Worm (Caenorhabditis elegans): Measurements from ENCODE around the gene clec-184.
A peak's percentile ranks its signal among the peaks of the same experiment; 100 is the strongest.

The clec-184 gene

DNA sequence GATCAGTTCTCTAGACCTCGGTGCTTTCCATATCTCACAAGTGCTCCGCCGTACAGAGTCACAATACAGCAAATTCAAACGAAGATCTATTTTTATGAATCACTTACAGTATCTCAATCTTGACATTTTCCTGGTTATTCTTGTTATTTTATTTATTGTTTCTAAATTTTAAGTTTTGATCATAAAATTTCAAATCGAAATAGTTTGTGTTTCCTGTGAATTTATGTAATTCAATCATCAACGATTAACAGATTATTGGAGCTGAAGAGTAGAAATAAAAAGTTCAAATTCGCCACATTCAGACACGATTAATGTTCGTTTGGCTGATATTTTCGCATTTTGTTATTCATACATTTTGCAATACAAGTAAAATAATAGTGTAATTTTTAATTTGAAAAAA lies at the start of gene clec-184:
clec-184 (plus strand) TSS at position 301 of the 400 bp plus-strand sequence.
- TF ChIP-seq elt-4 (tag; optimal IDR thresholded peaks at IDR 0.05) (no peak), pros-1 (tag; optimal IDR thresholded peaks at IDR 0.05) (no peak)

DNA sequence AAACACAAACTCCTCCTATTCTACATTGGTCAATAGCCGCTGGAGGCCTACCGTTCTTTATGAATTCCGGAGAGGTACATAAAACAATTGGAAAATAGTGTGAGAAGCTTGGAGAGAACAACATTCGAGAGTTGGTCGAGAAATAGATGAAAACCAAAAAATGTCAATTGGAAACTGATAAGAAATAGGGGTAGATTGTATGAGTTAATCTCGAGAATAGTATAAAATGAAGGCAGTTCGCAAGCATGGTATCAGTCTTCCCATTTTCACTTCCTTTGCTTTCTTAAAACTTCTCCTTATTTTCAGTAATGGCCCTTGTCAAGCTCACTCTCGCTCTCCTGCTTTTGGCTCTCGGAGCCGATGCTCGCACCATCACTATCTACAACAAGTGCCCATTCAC lies 49.6 kb upstream of the clec-184 start, which contains the start of gene thn-2:
thn-2 (plus strand) TSS at position 307 of the 400 bp plus-strand sequence.
- TF ChIP-seq C08G9.2 (tag; optimal IDR thresholded peaks at IDR 0.05), result no peak

DNA sequence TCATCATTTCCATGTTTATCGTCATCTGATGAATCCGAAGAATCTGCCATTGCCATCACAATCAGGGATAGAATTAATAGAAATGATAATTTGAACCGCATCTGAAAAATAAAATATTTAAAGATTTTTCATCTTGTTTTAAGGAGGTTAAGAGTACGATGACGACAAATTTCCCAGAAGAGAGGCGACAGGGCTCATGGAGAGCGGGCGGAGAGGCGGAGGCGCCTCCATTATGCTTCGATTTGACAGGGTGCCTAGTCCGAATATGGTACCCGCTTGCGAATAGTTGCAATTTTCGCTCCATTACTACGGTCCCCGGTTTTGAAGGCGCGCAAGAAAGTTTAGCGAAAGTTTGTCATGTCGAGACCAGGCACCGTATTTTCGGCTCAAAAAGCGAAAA lies 47.4 kb upstream of the clec-184 start, which contains the start of gene F28D1.6:
F28D1.6 (minus strand) TSS at position 101 of the 400 bp plus-strand sequence.
- no peak for TF ChIP-seq unc-42 (tag; optimal IDR thresholded peaks at IDR 0.05)
- TF ChIP-seq ceh-45 (GFP tag; IDR thresholded peaks at IDR 0.05), result no peak
- no peak for TF ChIP-seq unc-86 (tag; optimal IDR thresholded peaks at IDR 0.05)
- TF ChIP-seq ceh-19 (GFP tag; optimal IDR thresholded peaks at IDR 0.05), result no peak
- TF ChIP-seq nhr-232 (tag; optimal IDR thresholded peaks at IDR 0.05), result no peak
- no peak for TF ChIP-seq hlh-13 (GFP tag; optimal IDR thresholded peaks at IDR 0.05)
- no peak for TF ChIP-seq mec-3 (tag; optimal IDR thresholded peaks at IDR 0.05; ENCODE audit: borderline replicate concordance)
- TF ChIP-seq tbx-2 (tag; optimal IDR thresholded peaks at IDR 0.05), result no peak
- no peak for TF ChIP-seq ama-1 (optimal IDR thresholded peaks at IDR 0.05)
- no peak for TF ChIP-seq hlh-8 (tag; optimal IDR thresholded peaks at IDR 0.05)
- TF ChIP-seq dve-1 (tag; optimal IDR thresholded peaks at IDR 0.05), result no peak
- TF ChIP-seq dmd-4 (tag; optimal IDR thresholded peaks at IDR 0.05; ENCODE audit: borderline replicate concordance), result no peak
- no peak for TF ChIP-seq ref-2 (tag; optimal IDR thresholded peaks at IDR 0.05)
- no peak for TF ChIP-seq K09A11.1 (tag; optimal IDR thresholded peaks at IDR 0.05; ENCODE audit: insufficient read depth)
- no peak for TF ChIP-seq pax-1 (tag; optimal IDR thresholded peaks at IDR 0.05)
- no peak for TF ChIP-seq eyg-1 (tag; optimal IDR thresholded peaks at IDR 0.05)
- TF ChIP-seq ceh-9 (tag; optimal IDR thresholded peaks at IDR 0.05), result no peak

DNA sequence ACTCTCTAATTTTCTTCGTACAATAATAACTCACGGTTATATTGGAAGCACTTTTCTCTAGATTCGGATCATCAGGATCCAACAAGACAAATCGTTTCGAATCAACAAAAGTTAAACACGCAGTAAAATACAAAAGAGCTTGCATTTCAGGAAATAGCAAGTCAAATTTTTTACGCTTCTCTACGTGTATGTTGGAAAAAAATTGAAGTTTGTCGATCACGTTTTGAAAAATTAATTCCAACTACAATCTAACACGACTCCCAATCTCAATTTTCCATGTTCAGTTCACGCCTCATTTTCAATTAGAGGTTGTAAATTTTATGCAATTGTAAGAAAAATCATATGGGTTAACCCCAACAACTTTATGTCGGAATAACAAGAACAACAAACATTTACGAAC lies 42.5 kb upstream of the clec-184 start, which contains the start of gene spe-45:
spe-45 (minus strand) TSS at position 145 of the 400 bp plus-strand sequence.
- TF ChIP-seq sdc-2 (tag; optimal IDR thresholded peaks at IDR 0.05) (no peak), T23F11.4 (GFP tag; optimal IDR thresholded peaks at IDR 0.05) (no peak), ceh-30 (tag; optimal IDR thresholded peaks at IDR 0.05) (no peak), ceh-14 (tag; optimal IDR thresholded peaks at IDR 0.05) (no peak), eyg-1 (tag; optimal IDR thresholded peaks at IDR 0.05) (no peak), pqm-1 (tag; optimal IDR thresholded peaks at IDR 0.05) (no peak), fax-1 (tag; optimal IDR thresholded peaks at IDR 0.05) (no peak), ceh-24 (tag; optimal IDR thresholded peaks at IDR 0.05) (no peak), pat-9 (tag; optimal IDR thresholded peaks at IDR 0.05) (no peak)

DNA sequence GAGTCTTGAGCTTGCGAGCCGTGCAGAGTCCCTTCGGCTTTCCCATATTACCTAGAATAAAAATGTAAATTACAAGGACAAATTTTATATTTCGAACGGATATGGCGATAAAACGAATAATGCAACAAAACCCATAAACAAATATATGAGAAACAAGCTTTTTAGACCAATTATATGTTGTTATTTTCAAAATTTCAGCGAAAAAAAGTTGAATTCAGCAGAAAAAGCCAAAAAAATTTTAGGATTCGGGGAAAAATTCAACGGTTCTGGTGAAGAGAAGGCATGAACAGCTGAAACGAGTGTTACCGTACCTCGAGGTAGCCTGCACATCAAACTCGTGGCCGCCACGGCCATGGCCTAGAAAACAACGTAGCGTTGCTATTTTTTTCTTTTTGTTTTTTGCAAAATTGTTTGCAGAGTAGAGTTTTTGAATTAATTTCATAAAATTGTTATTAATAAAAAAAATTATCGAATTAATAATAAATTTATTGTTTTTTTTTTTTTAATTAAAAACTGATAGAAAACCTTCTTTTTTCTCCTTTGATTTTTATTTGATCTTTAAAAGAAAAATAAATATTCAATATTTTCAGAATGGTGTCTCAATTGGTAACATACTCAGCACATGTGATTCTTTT lies 41.3 kb upstream of the clec-184 start, which contains the start of the genes rps-23 and dpm-3:
rps-23 (minus strand) TSS at position 51 of the 635 bp plus-strand sequence.
dpm-3 (plus strand) TSS at position 585 of the 635 bp plus-strand sequence.
- TF ChIP-seq K02D7.2 (tag; optimal IDR thresholded peaks at IDR 0.05), result no peak
- TF ChIP-seq elt-2 (tag; optimal IDR thresholded peaks at IDR 0.05), result peak; percentile 70
- 0 out of 2 replicates have a peak, but pooled peaks have one; percentile 22 for TF ChIP-seq unc-3 (GFP tag; conservative IDR thresholded peaks at IDR 0.05)
- no peak for TF ChIP-seq unc-3 (tag; optimal IDR thresholded peaks at IDR 0.05)
- TF ChIP-seq pqm-1 (tag; optimal IDR thresholded peaks at IDR 0.05), result peak; percentile 49
- TF ChIP-seq nfya-1 (tag; optimal IDR thresholded peaks at IDR 0.05), result peak; percentile 90
- TF ChIP-seq nhr-11 (tag; optimal IDR thresholded peaks at IDR 0.05), result no peak
- peak; percentile 65 for TF ChIP-seq pha-2 (tag; optimal IDR thresholded peaks at IDR 0.05)
- TF ChIP-seq nhr-232 (tag; optimal IDR thresholded peaks at IDR 0.05), result no peak
- no peak for TF ChIP-seq ceh-6 (GFP tag; optimal IDR thresholded peaks at IDR 0.05)
- peak; percentile 64 for TF ChIP-seq tbx-7 (tag; optimal IDR thresholded peaks at IDR 0.05)
- peak; percentile 20 for TF ChIP-seq hlh-6 (tag; optimal IDR thresholded peaks at IDR 0.05)
- TF ChIP-seq Y22D7AL.16 (tag; optimal IDR thresholded peaks at IDR 0.05), result peak; percentile 58
- peak; percentile 70 for TF ChIP-seq ref-2 (tag; optimal IDR thresholded peaks at IDR 0.05)
- TF ChIP-seq C08G9.2 (tag; optimal IDR thresholded peaks at IDR 0.05), result peak; percentile 92
- peak; percentile 35 for TF ChIP-seq ceh-14 (tag; optimal IDR thresholded peaks at IDR 0.05)
- peak; percentile 76 for TF ChIP-seq fax-1 (tag; optimal IDR thresholded peaks at IDR 0.05)
- TF ChIP-seq hlh-8 (tag; optimal IDR thresholded peaks at IDR 0.05), result peak; percentile 75
- no peak for TF ChIP-seq C38D4.7 (GFP tag; optimal IDR thresholded peaks at IDR 0.05)
- peak; percentile 13 for TF ChIP-seq ceh-30 (tag; optimal IDR thresholded peaks at IDR 0.05)
- TF ChIP-seq syd-9 (tag; optimal IDR thresholded peaks at IDR 0.05), result no peak
- TF ChIP-seq pax-1 (tag; optimal IDR thresholded peaks at IDR 0.05), result peak; percentile 69
- TF ChIP-seq ceh-34 (tag; optimal IDR thresholded peaks at IDR 0.05), result peak; percentile 67
- TF ChIP-seq rnt-1 (tag; optimal IDR thresholded peaks at IDR 0.05), result peak; percentile 82
- TF ChIP-seq unc-42 (tag; optimal IDR thresholded peaks at IDR 0.05), result peak; percentile 69
